Worm (Caenorhabditis elegans) whole organism, mixed stage, embryonic: ENCODE results near the gene nmur-3.

Experiments
- drap-1 ChIP-seq: fragments of 200-800 bp; sonication (Bioruptor generic); optimal IDR thresholded peaks from 3 replicates; lab custom pipeline; 2018; ENCODE audit warnings: mild to moderate bottlenecking, missing genetic modification characterization, missing compliant biosample characterization
- elt-1 ChIP-seq: sonication (generic microtip); optimal IDR thresholded peaks from 2 replicates; lab custom pipeline; 2017; ENCODE audit warnings: missing genetic modification characterization, mild to moderate bottlenecking, missing compliant biosample characterization, antibody characterized with exemption, moderate library complexity, borderline replicate concordance; ENCODE audit not compliant: insufficient read depth
- lin-13 ChIP-seq: fragments of 150-350 bp; optimal IDR thresholded peaks from 2 replicates; lab custom pipeline; 2014; ENCODE audit warnings: missing biosample characterization, missing genetic modification characterization
- unc-39 ChIP-seq: fragments of 150-350 bp; optimal IDR thresholded peaks from 2 replicates; lab custom pipeline; 2014; ENCODE audit warnings: missing biosample characterization, missing genetic modification characterization
- ztf-11 ChIP-seq: fragments of 150-350 bp; optimal IDR thresholded peaks from 2 replicates; lab custom pipeline; 2014; ENCODE audit warnings: missing biosample characterization, missing genetic modification characterization

ce11 chrX:4513657-4514143, 47.4 kb downstream of the nmur-3 start, which contains the start of gene spr-3:
- TF ChIP-seq elt-1 (tag; lab: Kevin White, UChicago) (no peak), lin-13 (no peak), drap-1 (GFP tag; lab: Kevin White, UChicago) (no peak), ztf-11 (tag; lab: Kevin White, UChicago) (no peak), unc-39 (no peak)
